Fruit fly (Drosophila melanogaster) whole organism, wandering third instar larva: Measurements from ENCODE around the gene fon.

ENCODE experiments used
- Abd-B ChIP-seq: fragments of >200 bp; optimal IDR thresholded peaks from 2 replicates; lab custom pipeline; 2017; ENCODE audit warnings: missing biosample characterization, missing genetic modification characterization
- CG32264 ChIP-seq: fragments of 200-800 bp; sonication (Bioruptor generic); optimal IDR thresholded peaks from 2 replicates; lab custom pipeline; 2016; ENCODE audit warnings: missing biosample characterization, missing genetic modification characterization
- CG9705 ChIP-seq: fragments of 200-800 bp; sonication (Bioruptor generic); optimal IDR thresholded peaks from 2 replicates; lab custom pipeline; 2018; ENCODE audit warnings: missing biosample characterization, mild to moderate bottlenecking, missing genetic modification characterization
- CrebA ChIP-seq: fragments of 200-800 bp; sonication (Bioruptor generic); optimal IDR thresholded peaks from 2 replicates; lab custom pipeline; 2016; ENCODE audit warnings: missing biosample characterization, mild to moderate bottlenecking, missing genetic modification characterization, borderline replicate concordance
- Dfd ChIP-seq: fragments of >200 bp; optimal IDR thresholded peaks from 2 replicates; lab custom pipeline; 2017; ENCODE audit warnings: missing biosample characterization, missing genetic modification characterization
- Dif ChIP-seq: fragments of 200-275, 200-300 bp; sonication (Bioruptor generic); optimal IDR thresholded peaks from 2 replicates; lab custom pipeline; 2018; ENCODE audit warnings: missing biosample characterization, missing genetic modification characterization; ENCODE audit not compliant: partially characterized antibody
- GATAd ChIP-seq: sonication (Bioruptor generic); optimal IDR thresholded peaks from 2 replicates; lab custom pipeline; 2016; ENCODE audit warnings: missing biosample characterization, missing genetic modification characterization
- HLH106 ChIP-seq: fragments of 200-800 bp; optimal IDR thresholded peaks from 3 replicates; lab custom pipeline; 2019; ENCODE audit warnings: missing biosample characterization, mild to moderate bottlenecking, missing genetic modification characterization, moderate library complexity
- Hnf4 ChIP-seq: fragments of 200-800 bp; sonication (Bioruptor generic); optimal IDR thresholded peaks from 2 replicates; lab custom pipeline; 2016; ENCODE audit warnings: missing biosample characterization, mild to moderate bottlenecking, missing genetic modification characterization
- Hr78 ChIP-seq: fragments of >200 bp; optimal IDR thresholded peaks from 2 replicates; lab custom pipeline; 2017; ENCODE audit warnings: missing biosample characterization, missing genetic modification characterization
- Hr83 ChIP-seq: fragments of 200-300 bp; sonication (Bioruptor generic); optimal IDR thresholded peaks from 2 replicates; lab custom pipeline; 2016; ENCODE audit warnings: missing biosample characterization, mild to moderate bottlenecking, missing genetic modification characterization, moderate library complexity; ENCODE audit not compliant: poor library complexity, severe bottlenecking
- Jra ChIP-seq: sonication (Bioruptor generic); optimal IDR thresholded peaks from 2 replicates; lab custom pipeline; 2016; ENCODE audit warnings: missing biosample characterization, missing genetic modification characterization
- Mio ChIP-seq: sonication (Bioruptor generic); optimal IDR thresholded peaks from 2 replicates; lab custom pipeline; 2016; ENCODE audit warnings: missing biosample characterization, missing genetic modification characterization
- Myc ChIP-seq: fragments of >200 bp; optimal IDR thresholded peaks from 2 replicates; lab custom pipeline; 2017
- N ChIP-seq: fragments of >200 bp; optimal IDR thresholded peaks from 2 replicates; lab custom pipeline; 2018; ENCODE audit warnings: missing biosample characterization, missing external identifiers, missing genetic modification characterization
- OdsH ChIP-seq: fragments of 200-800 bp; sonication (Bioruptor generic); optimal IDR thresholded peaks from 2 replicates; lab custom pipeline; 2016; ENCODE audit warnings: missing biosample characterization, mild to moderate bottlenecking, missing genetic modification characterization
- Rel ChIP-seq, 2 experiments: fragments of 200-800 bp; sonication (Bioruptor generic) in 1 of 2; optimal IDR thresholded peaks; 2 replicates in 1 of 2; 3 replicates in 1 of 2; lab custom pipeline; 2016 to 2019; ENCODE audit warnings: mild to moderate bottlenecking in 2 of 2, missing biosample characterization in 2 of 2, missing genetic modification characterization in 2 of 2, moderate library complexity in 1 of 2
- Sp1 ChIP-seq: fragments of 200-800 bp; sonication (Bioruptor generic); optimal IDR thresholded peaks from 3 replicates; lab custom pipeline; 2019; ENCODE audit warnings: missing biosample characterization, mild to moderate bottlenecking, missing genetic modification characterization, moderate library complexity
- Vsx2 ChIP-seq: fragments of 200-300, 225-300 bp; sonication (Bioruptor generic); optimal IDR thresholded peaks from 2 replicates; lab custom pipeline; 2018; ENCODE audit warnings: missing biosample characterization, missing genetic modification characterization; ENCODE audit not compliant: partially characterized antibody
- br ChIP-seq: fragments of 200-800 bp; sonication (Bioruptor generic); optimal IDR thresholded peaks from 2 replicates; lab custom pipeline; 2016; ENCODE audit warnings: missing biosample characterization, missing genetic modification characterization
- brk ChIP-seq: fragments of 200-800 bp; sonication (Bioruptor generic); optimal IDR thresholded peaks from 2 replicates; lab custom pipeline; 2016; ENCODE audit warnings: missing biosample characterization, mild to moderate bottlenecking, missing genetic modification characterization
- dl ChIP-seq, 2 experiments: fragments of 175-275, 200-275 bp in 1 of 2; fragments of 200-275 bp in 1 of 2; sonication (Bioruptor generic); optimal IDR thresholded peaks; lab custom pipeline; 2018; ENCODE audit warnings: mild to moderate bottlenecking in 2 of 2, missing biosample characterization in 2 of 2, missing genetic modification characterization in 2 of 2, moderate library complexity in 2 of 2; ENCODE audit not compliant: partially characterized antibody in 2 of 2, insufficient read depth in 1 of 2
- dmrt93B ChIP-seq: fragments of 200-800 bp; sonication (Bioruptor generic); optimal IDR thresholded peaks from 2 replicates; lab custom pipeline; 2018; ENCODE audit warnings: missing biosample characterization, mild to moderate bottlenecking, missing genetic modification characterization
- dsf ChIP-seq: sonication (Bioruptor generic); optimal IDR thresholded peaks from 2 replicates; lab custom pipeline; 2016; ENCODE audit warnings: missing biosample characterization, missing genetic modification characterization, borderline replicate concordance
- ey ChIP-seq: fragments of 200-800 bp; sonication (Bioruptor generic); optimal IDR thresholded peaks from 2 replicates; lab custom pipeline; 2016; ENCODE audit warnings: missing biosample characterization, missing genetic modification characterization
- foxo ChIP-seq, 2 experiments: fragments of 200-800 bp; sonication (Bioruptor generic); optimal IDR thresholded peaks; 2 replicates in 1 of 2; 3 replicates in 1 of 2; lab custom pipeline; 2016 to 2017; ENCODE audit warnings: missing biosample characterization in 2 of 2, missing genetic modification characterization in 2 of 2
- fru ChIP-seq: fragments of 200-800 bp; sonication (Bioruptor generic); optimal IDR thresholded peaks from 3 replicates; lab custom pipeline; 2016; ENCODE audit warnings: missing biosample characterization, mild to moderate bottlenecking, missing genetic modification characterization
- h ChIP-seq: fragments of 200-800 bp; sonication (Bioruptor generic); optimal IDR thresholded peaks from 3 replicates; lab custom pipeline; 2016; ENCODE audit warnings: missing biosample characterization, mild to moderate bottlenecking, missing genetic modification characterization
- jim ChIP-seq: fragments of 175-275, 200-325 bp; sonication (Bioruptor generic); optimal IDR thresholded peaks from 2 replicates; lab custom pipeline; 2016; ENCODE audit warnings: missing biosample characterization, mild to moderate bottlenecking, missing genetic modification characterization
- lola ChIP-seq: fragments of >200 bp; optimal IDR thresholded peaks from 2 replicates; lab custom pipeline; 2017; ENCODE audit warnings: missing biosample characterization, missing genetic modification characterization
- pan ChIP-seq: fragments of >200 bp; optimal IDR thresholded peaks from 2 replicates; lab custom pipeline; 2017
- psq ChIP-seq: fragments of 200-800 bp; sonication (Bioruptor generic); optimal IDR thresholded peaks from 3 replicates; lab custom pipeline; 2017; ENCODE audit warnings: missing biosample characterization, mild to moderate bottlenecking, missing genetic modification characterization, moderate library complexity
- rgr ChIP-seq: fragments of 200-800 bp; sonication (Bioruptor generic); optimal IDR thresholded peaks from 3 replicates; lab custom pipeline; 2016; ENCODE audit warnings: missing biosample characterization, mild to moderate bottlenecking, missing genetic modification characterization
- sage ChIP-seq: fragments of 200-800 bp; sonication (Bioruptor generic); optimal IDR thresholded peaks from 2 replicates; lab custom pipeline; 2016; ENCODE audit warnings: missing biosample characterization, mild to moderate bottlenecking, missing genetic modification characterization
- sv ChIP-seq: fragments of 200-800 bp; sonication (Bioruptor generic); optimal IDR thresholded peaks from 3 replicates; lab custom pipeline; 2016; ENCODE audit warnings: missing biosample characterization, missing genetic modification characterization
- tai ChIP-seq: sonication (Bioruptor generic); optimal IDR thresholded peaks from 2 replicates; lab custom pipeline; 2016; ENCODE audit warnings: missing biosample characterization, missing genetic modification characterization
- usp ChIP-seq: fragments of >200 bp; optimal IDR thresholded peaks from 2 replicates; lab custom pipeline; 2017; ENCODE audit warnings: missing biosample characterization, missing genetic modification characterization
- woc ChIP-seq: sonication (Bioruptor generic); optimal IDR thresholded peaks from 2 replicates; lab custom pipeline; 2016; ENCODE audit warnings: missing biosample characterization, mild to moderate bottlenecking, missing genetic modification characterization

fon gene

DNA sequence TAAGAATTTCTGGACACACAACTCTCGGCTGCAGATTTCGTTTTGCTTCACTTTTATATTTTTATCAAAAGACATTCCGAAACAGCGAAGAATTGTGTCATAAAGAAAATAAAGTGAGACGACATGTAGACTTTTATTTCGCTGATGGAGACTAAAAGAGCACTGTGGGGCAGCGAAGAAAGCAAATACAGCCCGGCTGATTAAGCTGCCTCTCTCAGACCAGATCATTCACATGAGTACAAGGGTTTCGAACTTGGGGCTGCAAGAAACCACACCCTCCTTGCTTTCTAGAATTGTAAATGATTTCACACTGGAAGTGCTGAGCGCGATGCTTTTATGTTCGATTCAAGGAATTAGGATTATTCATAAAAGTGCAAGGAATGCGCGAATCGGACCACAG, 39.1 kb upstream of the fon start:
- TF ChIP-seq Hr83 = peak; percentile 28
- TF ChIP-seq GATAd (GFP tag; lab: Kevin White, UChicago) = no peak
- peak; percentile 5 for TF ChIP-seq h
- TF ChIP-seq, all 38 proteins: peak for 2

DNA sequence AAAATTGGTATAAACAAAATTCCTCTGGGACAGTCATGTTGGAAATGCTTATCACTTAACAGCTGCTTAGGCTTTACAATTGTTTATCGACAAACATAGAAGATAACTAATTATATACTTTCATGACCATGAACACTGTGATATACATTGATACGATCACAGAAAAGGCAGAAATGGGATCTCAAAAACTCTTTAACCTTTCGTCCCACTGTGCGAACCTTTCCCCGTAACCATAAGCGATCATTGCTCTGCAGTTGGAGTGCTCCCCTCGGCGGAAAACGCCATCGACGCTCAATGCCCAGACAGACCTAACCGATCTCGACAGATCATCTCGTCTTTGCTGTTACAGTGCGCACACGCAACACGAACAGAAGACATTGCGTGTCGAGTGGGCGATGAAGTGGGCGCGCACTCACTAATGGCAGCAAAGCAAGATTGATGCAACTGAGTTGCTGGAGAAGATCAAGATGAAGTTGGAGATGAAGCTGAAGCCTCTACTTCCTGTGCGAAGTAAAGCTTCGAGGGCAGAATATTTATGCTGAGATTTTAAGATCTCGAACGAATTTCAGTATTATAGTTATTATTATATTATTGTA, 38.4 kb upstream of the fon start:
- TF ChIP-seq Hr83 (no peak), Vsx2 (GFP tag; lab: Kevin White, UChicago) (no peak), fru (GFP tag; lab: Kevin White, UChicago) (no peak), dl (GFP tag; optimal IDR thresholded peaks at IDR 0.05; lab: Kevin White, UChicago; ENCODE audit: insufficient read depth in 1 of 2, partially characterized antibody in 2 of 2) (no peak), Myc (no peak), ey (GFP tag; lab: Kevin White, UChicago) (no peak), usp (GFP tag; lab: Kevin White, UChicago) (no peak), psq (GFP tag; lab: Kevin White, UChicago) (no peak), Hr78 (GFP tag; lab: Kevin White, UChicago) (no peak), Dfd (GFP tag; lab: Kevin White, UChicago) (no peak), foxo (GFP tag; optimal IDR thresholded peaks at IDR 0.05; lab: Kevin White, UChicago) (no peak), N (GFP tag; lab: Kevin White, UChicago) (no peak)
- TF ChIP-seq, all 38 proteins: peak for 0

DNA sequence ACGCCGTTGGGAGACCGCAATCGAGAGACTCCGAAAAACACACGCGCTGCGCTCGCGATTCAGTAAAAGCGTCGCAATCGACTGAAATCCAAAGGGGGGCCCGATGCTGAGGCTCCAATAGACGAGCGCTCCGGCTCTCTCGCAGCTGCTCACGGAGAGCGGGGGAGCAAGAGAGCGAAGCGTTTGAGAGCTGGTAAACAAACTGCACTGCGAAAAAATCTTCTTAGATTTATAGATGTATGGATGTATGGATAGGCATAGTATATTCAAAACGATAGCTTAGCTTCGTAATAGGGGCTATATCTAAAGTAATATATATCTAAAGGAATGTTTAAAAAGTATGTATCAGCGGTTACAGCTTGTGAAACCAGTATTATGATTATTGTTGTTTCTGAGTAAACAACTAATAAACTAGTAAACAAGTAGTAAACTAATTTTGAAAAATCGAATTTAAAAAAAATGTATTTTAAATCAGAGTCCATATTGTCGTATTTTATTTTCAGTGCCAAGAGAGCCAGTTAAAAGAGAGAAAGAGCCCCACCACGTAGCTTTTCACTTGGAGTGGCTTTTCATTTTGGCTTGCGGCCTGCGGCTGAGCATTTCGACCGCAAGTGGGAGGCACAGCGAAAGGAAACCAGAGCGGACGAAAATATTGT, 37.6 kb upstream of the fon start, which contains the start of the genes Alp12 and CG13085:
Gene Alp12, plus strand, starts transcription at position 584 of the 656 bp plus-strand sequence.
Gene CG13085, plus strand, starts transcription at position 584 of the 656 bp plus-strand sequence.
- no peak for TF ChIP-seq lola (GFP tag; lab: Kevin White, UChicago)
- TF ChIP-seq fru (GFP tag; lab: Kevin White, UChicago) = peak; percentile 96
- TF ChIP-seq CG32264 (GFP tag; lab: Kevin White, UChicago) = peak; percentile 65
- TF ChIP-seq h = peak; percentile 94
- TF ChIP-seq Rel (GFP tag; optimal IDR thresholded peaks at IDR 0.05; lab: Kevin White, UChicago) = peak; percentile 60
- peak; percentile 58 for TF ChIP-seq Rel (tag; optimal IDR thresholded peaks at IDR 0.05; lab: Kevin White, UChicago)
- TF ChIP-seq Sp1 (GFP tag; lab: Kevin White, UChicago) = peak; percentile 96
- TF ChIP-seq OdsH = peak; percentile 94
- TF ChIP-seq ey (GFP tag; lab: Kevin White, UChicago) = peak; percentile 94
- peak; percentile 97 for TF ChIP-seq sv (GFP tag; lab: Kevin White, UChicago)
- TF ChIP-seq foxo (GFP tag; optimal IDR thresholded peaks at IDR 0.05; lab: Kevin White, UChicago) = peak; percentile 29 to 94
- no peak for TF ChIP-seq GATAd (GFP tag; lab: Kevin White, UChicago)
- no peak for TF ChIP-seq Myc
- peak; percentile 62 for TF ChIP-seq dsf (GFP tag; lab: Kevin White, UChicago)
- TF ChIP-seq Dfd (GFP tag; lab: Kevin White, UChicago) = no peak
- TF ChIP-seq rgr (GFP tag; lab: Kevin White, UChicago) = peak; percentile 94
- peak; percentile 83 for TF ChIP-seq brk (GFP tag; lab: Kevin White, UChicago)
- TF ChIP-seq br (GFP tag; lab: Kevin White, UChicago) = peak; percentile 92
- no peak for TF ChIP-seq pan (lab: Kevin White, UChicago)
- peak; percentile 98 for TF ChIP-seq Dif (GFP tag; lab: Kevin White, UChicago)
- TF ChIP-seq Vsx2 (GFP tag; lab: Kevin White, UChicago) = peak; percentile 45
- no peak for TF ChIP-seq usp (GFP tag; lab: Kevin White, UChicago)
- TF ChIP-seq CrebA (GFP tag; lab: Kevin White, UChicago) = no peak
- peak; percentile 81 for TF ChIP-seq CG9705 (GFP tag; lab: Kevin White, UChicago)
- TF ChIP-seq sage (GFP tag; lab: Kevin White, UChicago) = peak; percentile 80
- TF ChIP-seq dmrt93B (GFP tag; lab: Kevin White, UChicago) = peak; percentile 90
- peak; percentile 73 for TF ChIP-seq Jra
- no peak for TF ChIP-seq tai (GFP tag; lab: Kevin White, UChicago)
- TF ChIP-seq HLH106 = peak; percentile 93
- TF ChIP-seq dl (GFP tag; optimal IDR thresholded peaks at IDR 0.05; lab: Kevin White, UChicago; ENCODE audit: insufficient read depth in 1 of 2, partially characterized antibody in 2 of 2) = peak; percentile 89 to 97
- no peak for TF ChIP-seq N (GFP tag; lab: Kevin White, UChicago)
- TF ChIP-seq Hr78 (GFP tag; lab: Kevin White, UChicago) = no peak
- peak; percentile 73 for TF ChIP-seq woc (GFP tag; lab: Kevin White, UChicago)
- TF ChIP-seq jim (GFP tag; lab: Kevin White, UChicago) = no peak
- TF ChIP-seq Hr83 = peak; percentile 87
- TF ChIP-seq psq (GFP tag; lab: Kevin White, UChicago) = peak; percentile 90
- TF ChIP-seq Abd-B (GFP tag; lab: Kevin White, UChicago) = no peak
- peak; percentile 84 for TF ChIP-seq Hnf4 (GFP tag; lab: Kevin White, UChicago)
- peak; percentile 33 for TF ChIP-seq Mio (GFP tag; lab: Kevin White, UChicago)
- TF ChIP-seq, all 38 proteins: peak for 26
